Fruit fly (Drosophila melanogaster): Measurements from ENCODE around the gene CG16782.

Gene CG16782

DNA sequence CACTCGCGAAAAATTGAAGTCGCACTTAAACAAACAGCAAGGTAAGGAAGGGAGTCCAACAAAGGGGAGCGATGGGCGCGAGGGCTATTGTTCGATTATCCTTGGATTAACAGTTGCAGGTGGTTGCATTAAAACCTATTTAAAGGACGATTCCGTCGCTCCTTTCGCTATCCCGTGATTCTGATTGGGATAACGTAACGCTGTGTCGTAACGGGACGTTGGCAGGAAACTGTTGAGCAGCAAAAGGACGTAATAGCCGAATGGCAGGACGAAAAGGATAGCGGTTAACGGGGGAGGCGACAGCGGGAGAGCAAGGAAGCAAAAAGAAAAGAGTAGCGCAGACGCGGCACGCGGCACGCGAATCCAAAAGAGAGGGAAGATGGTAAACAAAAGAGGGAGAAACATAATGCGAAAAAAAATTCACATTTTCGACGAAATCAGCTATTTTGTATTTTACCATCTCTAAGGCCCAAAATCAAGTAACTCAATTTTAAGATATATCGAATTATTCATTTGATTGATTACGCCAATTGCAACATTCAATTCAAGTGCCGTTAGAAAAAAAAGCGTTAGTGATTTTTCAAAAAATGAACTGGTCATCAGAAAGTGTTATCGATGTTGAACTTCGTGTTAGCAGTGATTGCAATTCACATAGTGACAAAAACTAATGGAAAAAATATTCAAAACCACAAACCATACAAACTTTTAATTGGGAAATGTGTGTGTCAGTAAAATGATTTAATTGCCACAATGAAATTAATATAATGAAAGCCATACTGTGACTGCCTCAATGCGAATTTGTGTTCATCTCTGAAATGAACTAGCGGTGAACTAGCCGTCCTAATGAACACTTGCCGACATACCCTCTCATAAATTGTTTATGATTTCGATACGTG lies 22.3 kb upstream of the CG16782 start, which contains the start of the genes CG10804 and CG10802 (continued):
- TF ChIP-seq Bdp1 (GFP tag; optimal IDR thresholded peaks at IDR 0.05) (peak; percentile 71), CG11398 (GFP tag; optimal IDR thresholded peaks at IDR 0.05) (peak; percentile 19), fd96Cb (tag; optimal IDR thresholded peaks at IDR 0.05) (peak; percentile 60), tup (GFP tag; optimal IDR thresholded peaks at IDR 0.05) (peak; percentile 53), slp2 (GFP tag; optimal IDR thresholded peaks at IDR 0.05) (peak; percentile 80), lab (GFP tag; optimal IDR thresholded peaks at IDR 0.05) (peak; percentile 79), Aef1 (GFP tag; IDR thresholded peaks at IDR 0.05) (peak; percentile 84), grn (GFP tag; optimal IDR thresholded peaks at IDR 0.05) (no peak), maf-S (GFP tag; optimal IDR thresholded peaks at IDR 0.05) (peak; percentile 66), CG31224 (GFP tag; IDR thresholded peaks at IDR 0.05) (peak; percentile 71), fd64A (GFP tag; optimal IDR thresholded peaks at IDR 0.05) (no peak), CG11695 (GFP tag; IDR thresholded peaks at IDR 0.05) (peak; percentile 67; the same call in 2 of the 3 replicates), CoRest (tag; optimal IDR thresholded peaks at IDR 0.05) (peak; percentile 85), TFAM (GFP tag; optimal IDR thresholded peaks at IDR 0.05) (no peak), CG13123 (GFP tag; optimal IDR thresholded peaks at IDR 0.05) (peak; percentile 74), ttk (GFP tag; IDR thresholded peaks at IDR 0.05) (peak; percentile 90), ash1 (GFP tag; optimal IDR thresholded peaks at IDR 0.05) (no peak), peb (GFP tag; IDR thresholded peaks at IDR 0.05) (peak; percentile 72; the same call in 1 of the 2 replicates), ken (GFP tag; IDR thresholded peaks at IDR 0.05) (peak; percentile 73; the same call in 2 of the 3 replicates), Sry-β (GFP tag; optimal IDR thresholded peaks at IDR 0.05) (peak; percentile 86), zen (tag; optimal IDR thresholded peaks at IDR 0.05) (peak; percentile 79), D (optimal IDR thresholded peaks at IDR 0.05) (peak; percentile 15), D (GFP tag; optimal IDR thresholded peaks at IDR 0.05) (peak; percentile 32), Dip3 (GFP tag; optimal IDR thresholded peaks at IDR 0.05) (peak; percentile 77), kah (GFP tag; optimal IDR thresholded peaks at IDR 0.05) (no peak), scrt (GFP tag; optimal IDR thresholded peaks at IDR 0.05) (no peak), lola (GFP tag; optimal IDR thresholded peaks at IDR 0.05) (peak in 1 of 3 experiments; percentile 61), br (optimal IDR thresholded peaks at IDR 0.05) (no peak), gcm (GFP tag; optimal IDR thresholded peaks at IDR 0.05) (no peak), CG9817 (tag; optimal IDR thresholded peaks at IDR 0.05) (peak; percentile 74), CG3163 (GFP tag; optimal IDR thresholded peaks at IDR 0.05) (peak; percentile 58), aop (GFP tag; IDR thresholded peaks at IDR 0.05) (no peak), CG13424 (tag; optimal IDR thresholded peaks at IDR 0.05) (peak; percentile 74), CG17802 (tag; optimal IDR thresholded peaks at IDR 0.05) (no peak), sug (tag; optimal IDR thresholded peaks at IDR 0.05) (peak; percentile 60), Nf-YA (GFP tag; IDR thresholded peaks at IDR 0.05) (0 out of 2 replicates have a peak, but pooled peaks have one; percentile 35), lmd (GFP tag; IDR thresholded peaks at IDR 0.05) (peak; percentile 80), NfI (GFP tag; optimal IDR thresholded peaks at IDR 0.05) (peak; percentile 65), NK7.1 (GFP tag; optimal IDR thresholded peaks at IDR 0.05) (no peak), Ravus (GFP tag; IDR thresholded peaks at IDR 0.05) (no peak), MBD-R2 (GFP tag; IDR thresholded peaks at IDR 0.05) (peak; percentile 84), dimm (GFP tag; IDR thresholded peaks at IDR 0.05) (no peak), CG17361 (GFP tag; IDR thresholded peaks at IDR 0.05) (peak; percentile 82), CTCF (GFP tag; optimal IDR thresholded peaks at IDR 0.05) (no peak), wdn (GFP tag; IDR thresholded peaks at IDR 0.05) (peak; percentile 24; the same call in 1 of the 2 replicates), tgo (GFP tag; IDR thresholded peaks at IDR 0.05) (peak; percentile 90), slou (GFP tag; optimal IDR thresholded peaks at IDR 0.05) (peak; percentile 32), zfh2 (GFP tag; optimal IDR thresholded peaks at IDR 0.05) (peak; percentile 92), Atf6 (GFP tag; IDR thresholded peaks at IDR 0.05) (peak; percentile 81), CG1832 (GFP tag; optimal IDR thresholded peaks at IDR 0.05) (peak; percentile 29)
